Worm (Caenorhabditis elegans) whole organism, young adult: Measurements from ENCODE around the gene erh-2.

Experiments
- B0019.2 ChIP-seq: fragments of 200-800 bp; sonication (Bioruptor generic); conservative IDR thresholded peaks from 2 replicates; pipeline ENCODE4 v1.3.6; 2022; ENCODE audit warnings: missing genetic modification reagents, missing genetic modification characterization, missing compliant biosample characterization
- B0261.1 ChIP-seq: sonication (generic microtip); optimal IDR thresholded peaks from 2 replicates; lab custom pipeline; 2016; ENCODE audit warnings: mild to moderate bottlenecking, missing genetic modification characterization, moderate library complexity, missing compliant biosample characterization
- B0336.3 ChIP-seq: fragments of 200-800 bp; sonication (Bioruptor generic); IDR thresholded peaks from 2 replicates; pipeline ENCODE4 v1.3.6; 2022; ENCODE audit warnings: missing genetic modification characterization, missing compliant biosample characterization
- F23B12.7 ChIP-seq: sonication (generic microtip); optimal IDR thresholded peaks from 2 replicates; lab custom pipeline; 2017; ENCODE audit warnings: missing genetic modification characterization, mild to moderate bottlenecking, missing compliant biosample characterization, antibody characterized with exemption, moderate library complexity; ENCODE audit not compliant: insufficient read depth
- F33H1.4 ChIP-seq: fragments of 200-800 bp; sonication (Bioruptor generic); IDR thresholded peaks from 2 replicates; pipeline ENCODE4 v1.3.6; 2022; ENCODE audit warnings: missing genetic modification reagents, missing genetic modification characterization, missing compliant biosample characterization
- F37B4.10 ChIP-seq: fragments of 200-800 bp; sonication (Bioruptor generic); IDR thresholded peaks from 2 replicates; pipeline ENCODE4 v1.3.6; 2022; ENCODE audit warnings: missing genetic modification characterization, missing compliant biosample characterization
- F39B2.1 ChIP-seq: fragments of 200-800 bp; sonication (Bioruptor generic); IDR thresholded peaks from 2 replicates; pipeline ENCODE4 v1.3.6; 2022; ENCODE audit warnings: missing genetic modification reagents, missing genetic modification characterization, missing compliant biosample characterization
- F49E8.2 ChIP-seq: sonication (generic microtip); optimal IDR thresholded peaks from 3 replicates; lab custom pipeline; 2017; ENCODE audit warnings: missing genetic modification characterization, mild to moderate bottlenecking, missing compliant biosample characterization, antibody characterized with exemption, moderate library complexity; ENCODE audit not compliant: insufficient read depth
- F52B5.7 ChIP-seq: sonication (generic microtip); optimal IDR thresholded peaks from 2 replicates; lab custom pipeline; 2016; ENCODE audit warnings: mild to moderate bottlenecking, missing genetic modification characterization, missing compliant biosample characterization
- K11D2.4 ChIP-seq: fragments of 200-800 bp; sonication (Bioruptor generic); IDR thresholded peaks from 2 replicates; pipeline ENCODE4 v1.3.6; 2022; ENCODE audit warnings: missing genetic modification reagents, missing genetic modification characterization, missing compliant biosample characterization
- Y56A3A.18 ChIP-seq: fragments of 200-800 bp; sonication (Bioruptor generic); IDR thresholded peaks from 2 replicates; pipeline ENCODE4 v1.3.6; 2022; ENCODE audit warnings: missing genetic modification reagents, missing genetic modification characterization, missing compliant biosample characterization
- akir-1 ChIP-seq: fragments of 200-800 bp; sonication (Bioruptor generic); optimal IDR thresholded peaks from 2 replicates; lab custom pipeline; 2018; ENCODE audit warnings: mild to moderate bottlenecking, missing genetic modification characterization, moderate library complexity, missing compliant biosample characterization
- attf-5 ChIP-seq: fragments of 200-800 bp; sonication (Bioruptor generic); optimal IDR thresholded peaks from 2 replicates; lab custom pipeline; 2018; ENCODE audit warnings: mild to moderate bottlenecking, missing genetic modification characterization, missing compliant biosample characterization
- bed-1 ChIP-seq: fragments of 200-800 bp; sonication (Bioruptor generic); IDR thresholded peaks from 2 replicates; pipeline ENCODE4 v1.3.6; 2022; ENCODE audit warnings: missing genetic modification reagents, missing genetic modification characterization, missing compliant biosample characterization
- ceh-40 ChIP-seq: fragments of 200-800 bp; sonication (Bioruptor generic); IDR thresholded peaks from 2 replicates; pipeline ENCODE4 v1.3.6; 2022; ENCODE audit warnings: missing genetic modification characterization, missing compliant biosample characterization
- ceh-58 ChIP-seq: fragments of 200-800 bp; sonication (Bioruptor generic); IDR thresholded peaks from 2 replicates; pipeline ENCODE4 v1.3.6; 2022; ENCODE audit warnings: missing genetic modification characterization, missing compliant biosample characterization
- ceh-91 ChIP-seq: fragments of 200-800 bp; sonication (Bioruptor generic); IDR thresholded peaks from 2 replicates; pipeline ENCODE4 v1.3.6; 2022; ENCODE audit warnings: missing genetic modification reagents, missing genetic modification characterization, missing compliant biosample characterization
- chd-7 ChIP-seq: sonication (generic microtip); optimal IDR thresholded peaks from 2 replicates; lab custom pipeline; 2016; ENCODE audit warnings: mild to moderate bottlenecking, missing genetic modification characterization, moderate library complexity, missing compliant biosample characterization
- die-1 ChIP-seq: sonication (generic microtip); optimal IDR thresholded peaks from 2 replicates; lab custom pipeline; 2016; ENCODE audit warnings: missing genotype, mild to moderate bottlenecking, missing genetic modification characterization, missing compliant biosample characterization
- dox-1 ChIP-seq: fragments of 200-800 bp; sonication (Bioruptor generic); IDR thresholded peaks from 2 replicates; pipeline ENCODE4 v1.3.6; 2022; ENCODE audit warnings: missing genetic modification reagents, missing genetic modification characterization, missing compliant biosample characterization
- dpff-1 ChIP-seq: sonication (generic microtip); optimal IDR thresholded peaks from 2 replicates; lab custom pipeline; 2017; ENCODE audit warnings: mild to moderate bottlenecking, missing genetic modification characterization, missing compliant biosample characterization
- dpl-1 ChIP-seq: fragments of 150-350 bp; optimal IDR thresholded peaks from 2 replicates; lab custom pipeline; 2014; ENCODE audit warnings: missing biosample characterization, missing genetic modification reagents, missing genetic modification characterization
- egrh-3 ChIP-seq: fragments of 200-800 bp; sonication (Bioruptor generic); IDR thresholded peaks from 2 replicates; pipeline ENCODE4 v1.3.6; 2022; ENCODE audit warnings: missing genetic modification reagents, missing genetic modification characterization, missing compliant biosample characterization
- ets-4 ChIP-seq: fragments of 200-800 bp; sonication (Bioruptor generic); optimal IDR thresholded peaks from 2 replicates; lab custom pipeline; 2018; ENCODE audit warnings: mild to moderate bottlenecking, missing genetic modification characterization, missing compliant biosample characterization
- fkh-3 ChIP-seq: sonication (generic microtip); optimal IDR thresholded peaks from 2 replicates; lab custom pipeline; 2016; ENCODE audit warnings: mild to moderate bottlenecking, missing genetic modification characterization, missing compliant biosample characterization
- him-1 ChIP-seq: sonication (generic microtip); optimal IDR thresholded peaks from 2 replicates; lab custom pipeline; 2016; ENCODE audit warnings: missing genotype, missing genetic modification reagents, missing genetic modification characterization, missing compliant biosample characterization
- hlh-12 ChIP-seq: sonication (generic microtip); optimal IDR thresholded peaks from 2 replicates; lab custom pipeline; 2016; ENCODE audit warnings: missing genetic modification characterization, missing compliant biosample characterization
- hrde-1 ChIP-seq: sonication (generic microtip); optimal IDR thresholded peaks from 2 replicates; lab custom pipeline; 2016; ENCODE audit warnings: missing genetic modification characterization, mild to moderate bottlenecking, missing compliant biosample characterization, moderate library complexity, missing genotype, missing genetic modification reagents, borderline replicate concordance
- lin-26 ChIP-seq: fragments of 200-800 bp; sonication (Bioruptor generic); IDR thresholded peaks from 2 replicates; pipeline ENCODE4 v1.3.6; 2022; ENCODE audit warnings: missing genetic modification reagents, missing genetic modification characterization, missing compliant biosample characterization
- lin-35 ChIP-seq, 3 experiments: fragments of 150-350 bp in 2 of 3; sonication (generic microtip) in 1 of 3; optimal IDR thresholded peaks; 2 replicates each; lab custom pipeline; 2014 to 2018; ENCODE audit warnings: missing biosample characterization in 3 of 3, missing genetic modification characterization in 3 of 3, missing genetic modification reagents in 3 of 3
- madf-6 ChIP-seq: fragments of 200-800 bp; sonication (Bioruptor generic); IDR thresholded peaks from 2 replicates; pipeline ENCODE4 v1.3.6; 2022; ENCODE audit warnings: missing genetic modification reagents, missing genetic modification characterization, missing compliant biosample characterization
- madf-8 ChIP-seq: fragments of 200-800 bp; sonication (Bioruptor generic); conservative IDR thresholded peaks from 2 replicates; pipeline ENCODE4 v1.3.6; 2022; ENCODE audit warnings: missing genetic modification reagents, missing genetic modification characterization, missing compliant biosample characterization
- mcd-1 ChIP-seq: fragments of 200-800 bp; sonication (Bioruptor generic); IDR thresholded peaks from 2 replicates; pipeline ENCODE4 v1.3.6; 2022; ENCODE audit warnings: missing genetic modification reagents, missing genetic modification characterization, missing compliant biosample characterization
- mes-4 ChIP-seq: sonication (generic microtip); optimal IDR thresholded peaks from 2 replicates; lab custom pipeline; 2016; ENCODE audit warnings: missing genotype, missing genetic modification characterization, missing compliant biosample characterization
- mxl-1 ChIP-seq: sonication (generic microtip); optimal IDR thresholded peaks from 2 replicates; lab custom pipeline; 2016; ENCODE audit warnings: missing genetic modification characterization, missing compliant biosample characterization
- nfyb-1 ChIP-seq: fragments of 200-800 bp; sonication (Bioruptor generic); IDR thresholded peaks from 2 replicates; pipeline ENCODE4 v1.3.6; 2022; ENCODE audit warnings: missing genetic modification reagents, missing genetic modification characterization, missing compliant biosample characterization
- nhr-120 ChIP-seq: fragments of 200-800 bp; sonication (Bioruptor generic); IDR thresholded peaks from 2 replicates; pipeline ENCODE4 v1.3.6; 2022; ENCODE audit warnings: missing genetic modification characterization, missing compliant biosample characterization
- nhr-179 ChIP-seq: sonication (generic microtip); optimal IDR thresholded peaks from 2 replicates; lab custom pipeline; 2016; ENCODE audit warnings: mild to moderate bottlenecking, missing genetic modification characterization, missing compliant biosample characterization
- nhr-27 ChIP-seq: fragments of 200-800 bp; sonication (Bioruptor generic); optimal IDR thresholded peaks from 2 replicates; lab custom pipeline; 2018; ENCODE audit warnings: mild to moderate bottlenecking, missing genetic modification characterization, moderate library complexity, missing compliant biosample characterization
- nhr-90 ChIP-seq: sonication (generic microtip); optimal IDR thresholded peaks from 2 replicates; lab custom pipeline; 2016; ENCODE audit warnings: missing genotype, mild to moderate bottlenecking, missing genetic modification characterization, missing compliant biosample characterization
- repo-1 ChIP-seq: sonication (generic microtip); optimal IDR thresholded peaks from 2 replicates; lab custom pipeline; 2017; ENCODE audit warnings: mild to moderate bottlenecking, missing genetic modification characterization, missing compliant biosample characterization
- sdz-38 ChIP-seq: sonication (generic microtip); optimal IDR thresholded peaks from 2 replicates; lab custom pipeline; 2016; ENCODE audit warnings: missing genotype, missing genetic modification characterization, missing compliant biosample characterization
- sea-2 ChIP-seq: fragments of 200-800 bp; sonication (Bioruptor generic); IDR thresholded peaks from 2 replicates; pipeline ENCODE4 v1.3.6; 2022; ENCODE audit warnings: missing genetic modification characterization, missing compliant biosample characterization
- snpc-1.1 ChIP-seq: sonication (generic microtip); optimal IDR thresholded peaks from 2 replicates; lab custom pipeline; 2017; ENCODE audit warnings: missing genetic modification characterization, mild to moderate bottlenecking, missing compliant biosample characterization, antibody characterized with exemption, moderate library complexity, missing genotype, missing genetic modification reagents; ENCODE audit not compliant: insufficient read depth
- snpc-3.4 ChIP-seq: sonication (generic microtip); optimal IDR thresholded peaks from 2 replicates; lab custom pipeline; 2017; ENCODE audit warnings: missing genetic modification characterization, mild to moderate bottlenecking, missing compliant biosample characterization, antibody characterized with exemption, moderate library complexity, missing genotype, missing genetic modification reagents
- tlf-1 ChIP-seq: fragments of 200-800 bp; sonication (Bioruptor generic); optimal IDR thresholded peaks from 2 replicates; lab custom pipeline; 2018; ENCODE audit warnings: mild to moderate bottlenecking, missing genetic modification characterization, missing compliant biosample characterization
- unc-62 ChIP-seq: fragments of 150-350 bp; optimal IDR thresholded peaks from 2 replicates; lab custom pipeline; 2014; ENCODE audit warnings: missing biosample characterization, missing genetic modification reagents, missing genetic modification characterization
- zim-3 ChIP-seq: sonication (generic microtip); optimal IDR thresholded peaks from 2 replicates; lab custom pipeline; 2017; ENCODE audit warnings: mild to moderate bottlenecking, missing genetic modification characterization, moderate library complexity, missing compliant biosample characterization
- ztf-3 ChIP-seq: fragments of 200-800 bp; sonication (Bioruptor generic); optimal IDR thresholded peaks from 2 replicates; lab custom pipeline; 2018; ENCODE audit warnings: mild to moderate bottlenecking, missing genetic modification characterization, missing compliant biosample characterization
- ztf-6 ChIP-seq: fragments of 200-800 bp; sonication (Bioruptor generic); IDR thresholded peaks from 2 replicates; pipeline ENCODE4 v1.3.6; 2022; ENCODE audit warnings: missing genetic modification reagents, missing genetic modification characterization, missing compliant biosample characterization

Gene erh-2

DNA sequence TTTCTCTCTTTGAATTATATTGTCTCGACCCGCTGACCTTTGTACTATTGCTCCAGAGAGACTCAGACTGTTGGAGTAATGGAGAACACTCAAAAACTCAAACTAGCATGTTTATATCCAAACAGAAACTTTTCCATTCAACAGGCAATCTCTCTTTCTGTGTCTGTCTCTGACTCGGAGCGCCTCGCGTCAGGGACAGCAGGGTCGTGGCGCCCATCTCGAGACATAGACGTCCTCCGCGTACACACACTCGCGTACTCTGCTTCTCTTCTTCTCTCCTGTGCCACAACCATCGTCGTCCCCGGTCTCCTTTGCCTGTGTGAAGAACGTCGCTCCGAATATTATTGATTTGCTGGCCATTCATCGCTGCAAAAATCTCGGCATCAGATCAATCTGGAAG, 41.1 kb upstream of the erh-2 start (continued):
- TF ChIP-seq K11D2.4 (GFP tag; lab: Robert Waterston, UW) (no peak), dpff-1 (tag; lab: Kevin White, UChicago) (no peak), F49E8.2 (no peak), tlf-1 (GFP tag; lab: Kevin White, UChicago) (no peak), F33H1.4 (GFP tag; lab: Robert Waterston, UW) (no peak), bed-1 (GFP tag; lab: Robert Waterston, UW) (no peak), snpc-1.1 (tag; lab: Kevin White, UChicago) (no peak), dpl-1 (GFP tag; lab: Kevin White, UChicago) (no peak), sea-2 (GFP tag; lab: Robert Waterston, UW) (no peak), ets-4 (GFP tag; lab: Kevin White, UChicago) (peak; percentile 43), dox-1 (peak; percentile 87), mes-4 (no peak), F39B2.1 (GFP tag; lab: Robert Waterston, UW) (no peak), F37B4.10 (GFP tag; lab: Robert Waterston, UW) (no peak), F23B12.7 (tag; lab: Kevin White, UChicago) (no peak), nhr-120 (no peak), mcd-1 (GFP tag; lab: Robert Waterston, UW) (peak; percentile 65), sdz-38 (tag; lab: Kevin White, UChicago) (no peak), F52B5.7 (tag; lab: Kevin White, UChicago) (no peak), nhr-179 (tag; lab: Kevin White, UChicago) (no peak), nhr-90 (tag; lab: Kevin White, UChicago) (peak; percentile 45), lin-35 (GFP tag; optimal IDR thresholded peaks at IDR 0.05; lab: Kevin White, UChicago) (no peak), egrh-3 (GFP tag; lab: Robert Waterston, UW) (peak; percentile 56), B0019.2 (GFP tag; lab: Robert Waterston, UW) (no peak), akir-1 (GFP tag; lab: Kevin White, UChicago) (no peak), die-1 (peak; percentile 6), mxl-1 (tag; lab: Kevin White, UChicago) (no peak), B0336.3 (GFP tag; lab: Robert Waterston, UW) (peak; percentile 45; the same call in 1 of the 2 replicates), madf-8 (GFP tag; lab: Robert Waterston, UW) (no peak), chd-7 (tag; lab: Kevin White, UChicago) (peak; percentile 44), lin-26 (GFP tag; lab: Robert Waterston, UW) (peak; percentile 47; the same call in 1 of the 2 replicates), ceh-40 (no peak), fkh-3 (no peak), snpc-3.4 (tag; lab: Kevin White, UChicago) (no peak), him-1 (no peak), ztf-3 (GFP tag; lab: Kevin White, UChicago) (no peak), unc-62 (no peak), nfyb-1 (GFP tag; lab: Robert Waterston, UW) (peak; percentile 72), zim-3 (tag; lab: Kevin White, UChicago) (no peak), ceh-58 (GFP tag; lab: Robert Waterston, UW) (no peak), B0261.1 (tag; lab: Kevin White, UChicago) (no peak), madf-6 (no peak), ztf-6 (no peak), ceh-91 (GFP tag; lab: Robert Waterston, UW) (no peak), nhr-27 (tag; lab: Kevin White, UChicago) (no peak), hrde-1 (tag; lab: Kevin White, UChicago) (no peak), Y56A3A.18 (GFP tag; lab: Robert Waterston, UW) (no peak), repo-1 (tag; lab: Kevin White, UChicago) (no peak), attf-5 (GFP tag; lab: Kevin White, UChicago) (peak; percentile 90), hlh-12 (tag; lab: Kevin White, UChicago) (no peak)
